Worm (Caenorhabditis elegans) whole organism, early embryonic: Measurements from ENCODE around the gene C14C6.2.

ENCODE experiments used
- ceh-36 ChIP-seq: sonication (generic microtip); optimal IDR thresholded peaks from 2 replicates; lab custom pipeline; 2016; ENCODE audit warnings: missing genetic modification characterization, inconsistent platforms, missing compliant biosample characterization
- tbx-37 ChIP-seq: fragments of 200-800 bp; sonication (Bioruptor generic); conservative IDR thresholded peaks from 2 replicates; pipeline ENCODE4 v1.3.6; 2022; ENCODE audit warnings: missing genetic modification reagents, missing genetic modification characterization, missing compliant biosample characterization

DNA sequence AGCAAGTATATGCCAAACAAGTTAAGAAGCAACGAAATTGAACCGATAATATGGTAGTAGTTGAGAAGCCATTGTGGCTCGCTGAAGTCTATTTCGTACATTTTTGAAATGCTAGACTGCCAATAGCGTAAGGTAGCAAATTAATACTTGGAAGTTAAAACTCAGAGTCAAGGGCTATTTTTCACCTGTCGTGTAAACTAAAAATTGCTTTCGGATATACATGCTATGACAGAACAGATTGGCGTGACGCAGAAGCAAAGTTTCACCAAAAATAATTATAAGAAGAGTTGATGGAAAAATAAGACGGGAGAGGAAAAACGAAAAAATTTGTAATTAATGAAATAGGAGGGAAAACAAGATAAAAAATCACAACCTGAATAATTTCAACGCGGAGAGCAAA, 3.0 kb downstream of the C14C6.2 start, which contains the start of gene sri-73:
- TF ChIP-seq tbx-37 (GFP tag; lab: Robert Waterston, UW), result no peak
- TF ChIP-seq ceh-36 (tag; lab: Kevin White, UChicago), result no peak
